Worm (Caenorhabditis elegans) whole organism, L3 larva: ENCODE data around the gene cwn-1.
A peak's percentile ranks its signal among the peaks of the same experiment; 100 is the strongest.
"Not testable (repeated sequence)": the region's sequence is repeated elsewhere in the genome, so short reads cannot be mapped to it uniquely, and the experiment has no call there.

Experiments used
- R02D3.7 ChIP-seq: fragments of 150-350 bp; optimal IDR thresholded peaks from 2 replicates; lab custom pipeline; 2014; ENCODE audit warnings: missing biosample characterization, missing genetic modification characterization
- ZK546.5 ChIP-seq: sonication (generic microtip); optimal IDR thresholded peaks from 2 replicates; lab custom pipeline; 2017; ENCODE audit warnings: missing biosample characterization, missing genetic modification characterization
- ama-1 ChIP-seq: fragments of 150-350 bp; optimal IDR thresholded peaks from 2 replicates; lab custom pipeline; 2018
- ceh-16 ChIP-seq: sonication (generic microtip); optimal IDR thresholded peaks from 2 replicates; lab custom pipeline; 2017; ENCODE audit warnings: missing biosample characterization, missing genetic modification characterization
- ceh-28 ChIP-seq: fragments of 150-350 bp; optimal IDR thresholded peaks from 2 replicates; lab custom pipeline; 2014; ENCODE audit warnings: missing biosample characterization, missing genetic modification reagents, missing genetic modification characterization
- ceh-82 ChIP-seq: fragments of 150-350 bp; optimal IDR thresholded peaks from 2 replicates; lab custom pipeline; 2014; ENCODE audit warnings: missing biosample characterization, missing genetic modification characterization
- ceh-9 ChIP-seq: sonication (generic microtip); optimal IDR thresholded peaks from 2 replicates; lab custom pipeline; 2018; ENCODE audit warnings: missing biosample characterization, missing genetic modification characterization
- daf-12 ChIP-seq: fragments of 150-350 bp; optimal IDR thresholded peaks from 2 replicates; lab custom pipeline; 2014; ENCODE audit warnings: missing biosample characterization, missing genetic modification reagents, missing genetic modification characterization
- elt-1 ChIP-seq: fragments of 150-350 bp; optimal IDR thresholded peaks from 2 replicates; lab custom pipeline; 2014; ENCODE audit warnings: missing biosample characterization, missing genetic modification characterization
- elt-2 ChIP-seq: sonication (generic microtip); optimal IDR thresholded peaks from 2 replicates; lab custom pipeline; 2016; ENCODE audit warnings: missing genetic modification reagents, mild to moderate bottlenecking, missing genetic modification characterization, missing compliant biosample characterization
- elt-3 ChIP-seq, 3 experiments: fragments of 150-350 bp in 1 of 3; sonication (generic microtip) in 2 of 3; optimal IDR thresholded peaks; 2 replicates in 2 of 3; 4 replicates in 1 of 3; lab custom pipeline; 2014 to 2017; ENCODE audit warnings: missing biosample characterization in 3 of 3, missing genetic modification characterization in 3 of 3
- fkh-2 ChIP-seq: fragments of 150-350 bp; optimal IDR thresholded peaks from 2 replicates; lab custom pipeline; 2014; ENCODE audit warnings: missing biosample characterization, missing genetic modification reagents, missing genetic modification characterization
- fos-1 ChIP-seq: fragments of 150-350 bp; optimal IDR thresholded peaks from 2 replicates; lab custom pipeline; 2014; ENCODE audit warnings: missing biosample characterization, missing genetic modification characterization
- hmg-11 ChIP-seq: sonication (generic microtip); optimal IDR thresholded peaks from 2 replicates; lab custom pipeline; 2016; ENCODE audit warnings: missing genetic modification characterization, missing compliant biosample characterization
- jun-1 ChIP-seq: fragments of 150-350 bp; optimal IDR thresholded peaks from 2 replicates; lab custom pipeline; 2014; ENCODE audit warnings: missing biosample characterization, missing genetic modification reagents, missing genetic modification characterization
- lin-15B ChIP-seq: fragments of 150-350 bp; optimal IDR thresholded peaks from 2 replicates; lab custom pipeline; 2014; ENCODE audit warnings: missing biosample characterization, missing genetic modification characterization
- lin-39 ChIP-seq: fragments of 150-350 bp; optimal IDR thresholded peaks from 2 replicates; lab custom pipeline; 2018; ENCODE audit warnings: missing biosample characterization, missing genetic modification reagents, missing genetic modification characterization
- lsy-12 ChIP-seq: sonication (generic microtip); optimal IDR thresholded peaks from 2 replicates; lab custom pipeline; 2016; ENCODE audit warnings: mild to moderate bottlenecking, missing genetic modification characterization, missing compliant biosample characterization
- nfya-1 ChIP-seq: sonication (generic microtip); optimal IDR thresholded peaks from 2 replicates; lab custom pipeline; 2017; ENCODE audit warnings: missing genetic modification characterization, mild to moderate bottlenecking, missing compliant biosample characterization, antibody characterized with exemption, moderate library complexity; ENCODE audit not compliant: insufficient read depth
- nhr-12 ChIP-seq: fragments of 150-350 bp; optimal IDR thresholded peaks from 2 replicates; lab custom pipeline; 2014; ENCODE audit warnings: missing biosample characterization, missing genetic modification characterization
- nhr-23 ChIP-seq: fragments of 150-350 bp; optimal IDR thresholded peaks from 2 replicates; lab custom pipeline; 2014; ENCODE audit warnings: missing biosample characterization, missing genetic modification reagents, missing genetic modification characterization
- nhr-237 ChIP-seq: fragments of 150-350 bp; optimal IDR thresholded peaks from 2 replicates; lab custom pipeline; 2014; ENCODE audit warnings: missing biosample characterization, missing genetic modification characterization
- nhr-25 ChIP-seq: sonication (generic microtip); optimal IDR thresholded peaks from 2 replicates; lab custom pipeline; 2017; ENCODE audit warnings: missing biosample characterization, missing genetic modification characterization
- nhr-28 ChIP-seq: fragments of 150-350 bp; optimal IDR thresholded peaks from 2 replicates; lab custom pipeline; 2014; ENCODE audit warnings: missing biosample characterization, missing genetic modification characterization
- nhr-43 ChIP-seq: sonication (generic microtip); optimal IDR thresholded peaks from 2 replicates; lab custom pipeline; 2016; ENCODE audit warnings: mild to moderate bottlenecking, missing genetic modification characterization, missing compliant biosample characterization; ENCODE audit not compliant: poor library complexity, severe bottlenecking
- nhr-67 ChIP-seq: fragments of 150-350 bp; optimal IDR thresholded peaks from 2 replicates; lab custom pipeline; 2014; ENCODE audit warnings: missing biosample characterization, missing genetic modification characterization
- nhr-76 ChIP-seq: fragments of 150-350 bp; sonication (generic microtip); optimal IDR thresholded peaks from 5 replicates; lab custom pipeline; 2014; ENCODE audit warnings: missing biosample characterization, missing genetic modification characterization
- nhr-77 ChIP-seq: fragments of 150-350 bp; optimal IDR thresholded peaks from 2 replicates; lab custom pipeline; 2014; ENCODE audit warnings: missing biosample characterization, missing genetic modification characterization
- pha-4 ChIP-seq: fragments of 150-350 bp; optimal IDR thresholded peaks from 2 replicates; lab custom pipeline; 2014; ENCODE audit warnings: missing biosample characterization, missing genetic modification reagents, missing genetic modification characterization
- pqm-1 ChIP-seq: fragments of 150-350 bp; optimal IDR thresholded peaks from 2 replicates; lab custom pipeline; 2017; ENCODE audit warnings: missing biosample characterization, missing genetic modification characterization, inconsistent platforms
- sea-2 ChIP-seq: fragments of 150-350 bp; sonication (generic microtip); optimal IDR thresholded peaks from 4 replicates; lab custom pipeline; 2014; ENCODE audit warnings: missing biosample characterization, missing genetic modification reagents, missing genetic modification characterization
- skn-1 ChIP-seq: fragments of 150-350 bp; optimal IDR thresholded peaks from 2 replicates; lab custom pipeline; 2014; ENCODE audit warnings: missing biosample characterization, missing genetic modification characterization
- snpc-4 ChIP-seq: fragments of 150-350 bp; optimal IDR thresholded peaks from 2 replicates; lab custom pipeline; 2014; ENCODE audit warnings: missing biosample characterization, missing genetic modification characterization
- tbx-2 ChIP-seq: sonication (generic microtip); optimal IDR thresholded peaks from 2 replicates; lab custom pipeline; 2016; ENCODE audit warnings: mild to moderate bottlenecking, missing genetic modification characterization, missing compliant biosample characterization
- unc-62 ChIP-seq: fragments of 150-350 bp; sonication (generic microtip); optimal IDR thresholded peaks from 4 replicates; lab custom pipeline; 2014; ENCODE audit warnings: missing biosample characterization, missing genetic modification reagents, missing genetic modification characterization
- zag-1 ChIP-seq: fragments of 150-350 bp; optimal IDR thresholded peaks from 2 replicates; lab custom pipeline; 2014; ENCODE audit warnings: missing biosample characterization, missing genetic modification characterization
- ztf-11 ChIP-seq: fragments of 150-350 bp; optimal IDR thresholded peaks from 2 replicates; lab custom pipeline; 2014; ENCODE audit warnings: missing biosample characterization, missing genetic modification characterization
- ztf-4 ChIP-seq: fragments of 150-350 bp; optimal IDR thresholded peaks from 2 replicates; lab custom pipeline; 2014; ENCODE audit warnings: missing biosample characterization, missing genetic modification characterization

The cwn-1 gene

DNA sequence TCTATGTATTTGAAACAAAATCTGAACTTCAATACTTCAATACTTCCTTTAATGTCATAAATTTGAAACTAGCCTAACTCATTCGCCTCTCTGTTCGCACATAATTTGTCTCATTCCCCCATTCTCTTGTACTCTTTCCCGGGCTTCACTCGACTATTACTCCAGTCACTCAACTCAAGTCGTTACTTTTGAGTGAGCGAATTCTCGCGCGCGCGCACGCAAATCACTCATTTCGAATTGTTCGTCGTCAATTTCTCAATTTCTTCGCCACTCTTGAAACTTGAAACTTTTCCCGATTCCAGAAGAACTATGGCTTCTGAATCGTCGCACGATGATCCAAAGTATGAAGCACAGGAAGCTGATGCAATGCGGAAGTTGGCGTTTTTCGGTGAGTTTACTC is 29.2 kb downstream of the cwn-1 start, which contains the start of gene col-68:
Gene col-68 (plus strand): TSS at position 301 of the 400 bp plus-strand sequence.
- TF ChIP-seq elt-1 (tag; lab: Kevin White, UChicago): no peak
- TF ChIP-seq tbx-2 (tag; lab: Kevin White, UChicago): no peak
- no peak for TF ChIP-seq sea-2 (GFP tag; lab: Kevin White, UChicago)
- no peak for TF ChIP-seq fos-1
- TF ChIP-seq skn-1: no peak
- no peak for TF ChIP-seq pqm-1 (tag; lab: Kevin White, UChicago)
- TF ChIP-seq nhr-67 (tag; lab: Kevin White, UChicago): no peak
- no peak for TF ChIP-seq fkh-2 (tag; lab: Kevin White, UChicago)

DNA sequence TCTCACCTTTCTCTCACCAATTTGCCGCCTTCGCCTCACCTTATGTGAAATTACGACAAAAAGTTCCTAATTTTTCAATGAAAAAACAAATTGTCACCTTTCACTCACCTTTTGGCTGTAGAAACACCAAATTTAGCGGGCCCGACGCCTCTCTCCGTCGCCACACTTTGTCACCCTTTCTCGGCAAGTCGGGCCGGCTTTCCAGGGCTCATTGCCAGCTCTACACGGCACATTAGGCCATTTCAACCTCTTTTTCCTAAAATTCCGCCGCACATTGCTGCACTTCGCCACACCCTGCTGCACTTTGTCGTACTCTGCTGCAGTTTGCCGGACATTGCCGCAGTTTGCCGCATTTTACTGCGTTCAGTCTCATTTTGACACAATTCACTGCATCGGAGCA is 32.2 kb downstream of the cwn-1 start:
- TF ChIP-seq ztf-11 (no peak), ceh-28 (tag; lab: Kevin White, UChicago) (no peak), nhr-237 (tag; lab: Kevin White, UChicago) (no peak), R02D3.7 (no peak), ceh-9 (no peak), nhr-67 (tag; lab: Kevin White, UChicago) (no peak)
- TF ChIP-seq, all 47 proteins: peak for 0

DNA sequence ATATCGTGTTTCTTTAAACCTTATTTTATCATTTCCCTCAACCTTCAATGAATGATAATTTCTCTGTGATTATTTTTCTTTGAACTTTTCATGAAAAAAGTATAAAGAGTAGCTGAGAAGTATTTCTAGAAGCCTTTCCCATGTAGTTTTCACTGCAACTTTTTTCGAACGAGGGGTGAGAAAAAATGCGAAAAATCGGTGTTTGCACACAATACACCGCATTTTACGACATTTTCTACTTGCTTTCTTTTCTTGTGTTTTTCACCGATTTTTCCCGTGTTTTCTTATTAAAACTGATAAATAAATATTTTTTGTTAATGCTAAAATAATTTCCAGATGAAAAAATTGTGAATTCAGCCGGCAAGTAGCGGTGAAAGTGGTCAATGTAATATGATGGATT is 34.5 kb downstream of the cwn-1 start, which contains the start of gene C50D2.10:
Gene C50D2.10 (plus strand): TSS at position 245 of the 400 bp plus-strand sequence.
- not testable (repeated sequence) for TF ChIP-seq fkh-2 (tag; lab: Kevin White, UChicago); ztf-4; daf-12 (tag; lab: Kevin White, UChicago)

DNA sequence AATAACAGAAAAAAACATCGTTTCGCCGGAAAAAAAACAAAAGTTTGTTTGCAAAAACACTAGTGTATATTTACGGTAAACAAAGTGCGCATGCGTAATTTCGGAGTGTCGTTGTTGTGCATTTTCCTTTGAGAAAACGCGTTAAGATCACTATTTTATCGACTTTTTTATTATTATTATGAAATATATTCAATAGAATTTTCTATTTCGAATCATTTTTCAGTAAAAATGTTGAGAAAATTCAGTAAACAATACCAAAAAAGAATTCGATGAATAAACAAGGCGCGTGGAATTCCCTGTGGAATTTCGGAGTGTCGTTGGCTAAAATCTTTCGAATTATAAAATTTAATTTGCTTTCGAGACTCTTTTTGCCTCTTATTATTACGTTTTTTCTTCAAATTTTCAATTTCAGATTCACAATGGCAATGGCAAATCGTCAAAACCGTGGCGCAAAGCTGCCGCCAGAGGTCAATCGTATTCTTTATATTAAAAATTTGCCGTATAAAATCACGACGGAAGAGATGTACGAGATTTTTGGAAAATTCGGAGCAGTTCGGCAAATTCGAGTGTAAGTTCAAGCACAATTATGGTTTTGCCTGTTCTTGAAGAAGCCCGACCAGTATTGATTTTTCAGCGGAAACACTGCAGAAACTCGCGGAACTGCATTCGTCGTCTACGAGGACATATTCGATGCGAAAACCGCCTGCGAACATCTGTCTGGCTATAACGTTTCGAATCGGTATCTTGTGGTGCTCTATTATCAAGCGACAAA is 35.2 kb downstream of the cwn-1 start, which contains the start of the genes luc-7L3 and sftb-6:
Gene luc-7L3 (minus strand): TSS at position 36 of the 772 bp plus-strand sequence.
Gene sftb-6 (plus strand): TSS at position 413 of the 772 bp plus-strand sequence.
- TF ChIP-seq ZK546.5 (tag; lab: Kevin White, UChicago) (no peak), nfya-1 (tag; lab: Kevin White, UChicago) (peak; percentile 43), jun-1 (no peak), R02D3.7 (peak; percentile 95), nhr-12 (tag; lab: Kevin White, UChicago) (no peak), nhr-77 (tag; lab: Kevin White, UChicago) (no peak), lin-15B (peak; percentile 73), ama-1 (no peak), ceh-9 (no peak), elt-3 (tag; optimal IDR thresholded peaks at IDR 0.05; lab: Kevin White, UChicago) (no peak), hmg-11 (tag; lab: Kevin White, UChicago) (peak; percentile 70), snpc-4 (tag; lab: Kevin White, UChicago) (peak; percentile 28), nhr-28 (tag; lab: Kevin White, UChicago) (no peak), pqm-1 (tag; lab: Kevin White, UChicago) (no peak), elt-2 (peak; percentile 30), pha-4 (peak; percentile 66), ceh-82 (tag; lab: Kevin White, UChicago) (no peak), daf-12 (tag; lab: Kevin White, UChicago) (no peak), skn-1 (peak; percentile 37), lin-39 (no peak), ztf-11 (no peak), ceh-16 (tag; lab: Kevin White, UChicago) (no peak), ztf-4 (no peak), sea-2 (GFP tag; lab: Kevin White, UChicago) (no peak), unc-62 (GFP tag; lab: Kevin White, UChicago) (no peak), tbx-2 (tag; lab: Kevin White, UChicago) (no peak), fkh-2 (tag; lab: Kevin White, UChicago) (no peak), ceh-28 (tag; lab: Kevin White, UChicago) (no peak), nhr-25 (no peak), fos-1 (no peak), zag-1 (tag; lab: Kevin White, UChicago) (no peak), nhr-23 (tag; lab: Kevin White, UChicago) (peak; percentile 45), nhr-76 (tag; lab: Kevin White, UChicago) (no peak), nhr-237 (tag; lab: Kevin White, UChicago) (no peak), lsy-12 (no peak), elt-1 (tag; lab: Kevin White, UChicago) (no peak), nhr-67 (tag; lab: Kevin White, UChicago) (no peak), nhr-43 (tag; lab: Kevin White, UChicago) (no peak)
